Worm (Caenorhabditis elegans) whole organism, L3 larva: ENCODE results near the gene B0554.2.

Experiments
- aly-2 ChIP-seq: fragments of 150-350 bp; optimal IDR thresholded peaks from 2 replicates; lab custom pipeline; 2014; ENCODE audit warnings: missing biosample characterization, missing genetic modification characterization
- ama-1 ChIP-seq: fragments of 150-350 bp; optimal IDR thresholded peaks from 2 replicates; lab custom pipeline; 2018
- eor-1 ChIP-seq, 2 experiments: fragments of 150-350 bp; optimal IDR thresholded peaks; 2 replicates each; lab custom pipeline; 2014 to 2018; ENCODE audit warnings: missing biosample characterization in 2 of 2, missing genetic modification characterization in 2 of 2
- fkh-10 ChIP-seq: sonication (generic microtip); optimal IDR thresholded peaks from 2 replicates; lab custom pipeline; 2017; ENCODE audit warnings: missing biosample characterization, missing genetic modification reagents, missing genetic modification characterization
- fkh-2 ChIP-seq: fragments of 150-350 bp; optimal IDR thresholded peaks from 2 replicates; lab custom pipeline; 2014; ENCODE audit warnings: missing biosample characterization, missing genetic modification reagents, missing genetic modification characterization
- fos-1 ChIP-seq: fragments of 150-350 bp; optimal IDR thresholded peaks from 2 replicates; lab custom pipeline; 2014; ENCODE audit warnings: missing biosample characterization, missing genetic modification characterization
- mdl-1 ChIP-seq: fragments of 150-350 bp; optimal IDR thresholded peaks from 2 replicates; lab custom pipeline; 2014; ENCODE audit warnings: missing biosample characterization, missing genetic modification characterization
- nhr-11 ChIP-seq: fragments of 150-350 bp; optimal IDR thresholded peaks from 2 replicates; lab custom pipeline; 2014; ENCODE audit warnings: missing biosample characterization, missing genetic modification characterization
- nhr-12 ChIP-seq: fragments of 150-350 bp; optimal IDR thresholded peaks from 2 replicates; lab custom pipeline; 2014; ENCODE audit warnings: missing biosample characterization, missing genetic modification characterization
- nhr-28 ChIP-seq: fragments of 150-350 bp; optimal IDR thresholded peaks from 2 replicates; lab custom pipeline; 2014; ENCODE audit warnings: missing biosample characterization, missing genetic modification characterization
- pqm-1 ChIP-seq: fragments of 150-350 bp; optimal IDR thresholded peaks from 2 replicates; lab custom pipeline; 2017; ENCODE audit warnings: missing biosample characterization, missing genetic modification characterization, inconsistent platforms
- snpc-4 ChIP-seq: fragments of 150-350 bp; optimal IDR thresholded peaks from 2 replicates; lab custom pipeline; 2014; ENCODE audit warnings: missing biosample characterization, missing genetic modification characterization
- unc-39 ChIP-seq: sonication (generic microtip); optimal IDR thresholded peaks from 4 replicates; lab custom pipeline; 2017; ENCODE audit warnings: missing biosample characterization, missing genetic modification characterization
- zag-1 ChIP-seq: fragments of 150-350 bp; optimal IDR thresholded peaks from 2 replicates; lab custom pipeline; 2014; ENCODE audit warnings: missing biosample characterization, missing genetic modification characterization

ce11 chrV:459464-459863 is 25.5 kb downstream of the B0554.2 start, which contains the start of gene nhr-203:
- TF ChIP-seq eor-1 (tag; optimal IDR thresholded peaks at IDR 0.05; lab: Kevin White, UChicago) (no peak), nhr-12 (no peak), nhr-28 (tag; lab: Kevin White, UChicago) (no peak), mdl-1 (tag; lab: Kevin White, UChicago) (no peak), fkh-2 (tag; lab: Kevin White, UChicago) (no peak), fos-1 (tag; lab: Kevin White, UChicago) (no peak), unc-39 (tag; lab: Kevin White, UChicago) (no peak), fkh-10 (GFP tag; lab: Kevin White, UChicago) (no peak), zag-1 (no peak), pqm-1 (peak; percentile 97), snpc-4 (tag; lab: Kevin White, UChicago) (no peak), nhr-11 (tag; lab: Kevin White, UChicago) (no peak), aly-2 (tag; lab: Kevin White, UChicago) (no peak), ama-1 (lab: Kevin White, UChicago) (no peak)
